Worm (Caenorhabditis elegans) whole organism, midembryonic: ENCODE data around the gene srw-19.
A peak's percentile ranks its signal among the peaks of the same experiment; 100 is the strongest.
"Not testable (repeated sequence)": the region's sequence is repeated elsewhere in the genome, so short reads cannot be mapped to it uniquely, and the experiment has no call there.

ENCODE experiments used
- T22C8.4 ChIP-seq: fragments of 200-800 bp; sonication (Bioruptor generic); IDR thresholded peaks from 2 replicates; pipeline ENCODE4 v1.3.6; 2022; ENCODE audit warnings: missing genetic modification characterization, missing compliant biosample characterization
- cog-1 ChIP-seq: sonication (generic microtip); optimal IDR thresholded peaks from 2 replicates; lab custom pipeline; 2016; ENCODE audit warnings: missing genetic modification characterization, missing compliant biosample characterization
- flt-1 ChIP-seq: fragments of 200-800 bp; sonication (Bioruptor generic); IDR thresholded peaks from 2 replicates; pipeline ENCODE4 v1.3.6; 2022; ENCODE audit warnings: missing genetic modification characterization, missing compliant biosample characterization
- klf-2 ChIP-seq: fragments of 200-800 bp; sonication (Bioruptor generic); conservative IDR thresholded peaks from 2 replicates; pipeline ENCODE4 v1.3.6; 2022; ENCODE audit warnings: missing genetic modification reagents, missing genetic modification characterization, missing compliant biosample characterization
- med-1 ChIP-seq: sonication (generic microtip); optimal IDR thresholded peaks from 2 replicates; lab custom pipeline; 2017; ENCODE audit warnings: missing genetic modification characterization, mild to moderate bottlenecking, missing compliant biosample characterization, antibody characterized with exemption, missing genetic modification reagents; ENCODE audit not compliant: insufficient read depth
- ref-1 ChIP-seq: fragments of 200-800 bp; sonication (Bioruptor generic); conservative IDR thresholded peaks from 2 replicates; pipeline ENCODE4 v1.3.6; 2022; ENCODE audit warnings: missing genetic modification reagents, missing genetic modification characterization, missing compliant biosample characterization
- tab-1 ChIP-seq: fragments of 200-800 bp; sonication (Bioruptor generic); IDR thresholded peaks from 2 replicates; pipeline ENCODE4 v1.3.6; 2022; ENCODE audit warnings: missing genetic modification characterization, missing compliant biosample characterization
- ztf-23 ChIP-seq: fragments of 200-800 bp; sonication (Bioruptor generic); IDR thresholded peaks from 2 replicates; pipeline ENCODE4 v1.3.6; 2022; ENCODE audit warnings: missing genetic modification reagents, missing genetic modification characterization, missing compliant biosample characterization
- ztf-29 ChIP-seq: fragments of 200-800 bp; sonication (Bioruptor generic); IDR thresholded peaks from 2 replicates; pipeline ENCODE4 v1.3.6; 2022; ENCODE audit warnings: missing genetic modification reagents, missing genetic modification characterization, missing compliant biosample characterization

srw-19 gene

DNA sequence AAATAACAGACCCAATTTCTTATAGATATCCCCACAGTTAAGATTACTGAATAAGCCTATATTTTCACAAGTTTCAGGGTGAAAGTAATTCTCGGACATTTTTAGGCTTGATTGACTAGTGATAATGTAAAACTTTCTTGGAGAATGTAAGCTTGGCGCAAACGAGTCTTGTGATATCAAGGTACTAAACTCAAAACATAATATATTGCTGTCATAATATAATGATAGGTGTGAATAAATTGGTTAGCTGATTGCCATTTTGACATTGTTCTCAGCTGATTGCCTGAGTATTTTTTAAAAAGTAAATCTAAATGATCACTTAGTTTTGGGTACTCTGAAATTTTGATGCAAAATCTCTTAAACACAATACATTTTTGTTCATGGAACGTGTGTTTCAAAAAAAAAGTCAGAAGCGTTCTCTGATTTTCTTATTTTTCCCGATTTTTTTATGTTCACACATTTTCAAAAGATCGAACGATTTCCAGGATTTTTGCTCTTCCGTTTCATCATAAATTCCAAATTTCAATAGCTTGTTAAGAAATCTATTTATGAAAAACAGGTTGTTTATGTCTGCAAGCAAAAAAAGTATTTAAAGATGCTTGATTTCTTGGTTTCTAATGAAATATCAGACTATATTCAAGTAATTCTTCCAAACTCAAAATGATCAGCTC is at the start of gene srw-19, which contains the start of gene srx-51:
Gene srw-19, minus strand, starts transcription at position 101 of the 671 bp plus-strand sequence.
Gene srx-51, plus strand, starts transcription at position 621 of the 671 bp plus-strand sequence.
- TF ChIP-seq med-1 (GFP tag; lab: Kevin White, UChicago) (no peak), ztf-29 (GFP tag; lab: Robert Waterston, UW) (no peak), cog-1 (tag; lab: Kevin White, UChicago) (no peak), tab-1 (GFP tag; lab: Robert Waterston, UW) (no peak), flt-1 (no peak)

DNA sequence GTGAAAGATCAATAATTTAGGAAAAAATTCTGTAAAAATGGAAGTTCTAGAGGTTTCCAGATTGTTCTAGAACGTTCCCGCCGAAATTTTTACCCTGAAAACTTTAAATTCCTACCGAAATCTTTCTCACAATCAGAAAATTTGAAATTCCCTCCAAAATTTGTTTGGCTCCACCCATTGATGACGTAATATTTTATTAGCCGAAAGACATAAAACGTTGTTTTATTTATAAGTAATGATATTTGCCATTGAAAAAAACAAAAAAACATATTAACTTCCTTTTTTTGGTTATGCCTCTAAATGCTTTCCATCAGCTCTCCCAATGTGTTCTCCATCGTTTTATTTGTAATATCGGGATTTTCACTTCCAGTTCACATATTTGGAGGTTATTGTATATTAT is 49.1 kb upstream of the srw-19 start, which contains the start of gene srh-295:
Gene srh-295, plus strand, starts transcription at position 301 of the 400 bp plus-strand sequence.
- TF ChIP-seq tab-1 (GFP tag; lab: Robert Waterston, UW) (no peak), ref-1 (GFP tag; lab: Robert Waterston, UW) (no peak), klf-2 (GFP tag; lab: Robert Waterston, UW) (no peak)

DNA sequence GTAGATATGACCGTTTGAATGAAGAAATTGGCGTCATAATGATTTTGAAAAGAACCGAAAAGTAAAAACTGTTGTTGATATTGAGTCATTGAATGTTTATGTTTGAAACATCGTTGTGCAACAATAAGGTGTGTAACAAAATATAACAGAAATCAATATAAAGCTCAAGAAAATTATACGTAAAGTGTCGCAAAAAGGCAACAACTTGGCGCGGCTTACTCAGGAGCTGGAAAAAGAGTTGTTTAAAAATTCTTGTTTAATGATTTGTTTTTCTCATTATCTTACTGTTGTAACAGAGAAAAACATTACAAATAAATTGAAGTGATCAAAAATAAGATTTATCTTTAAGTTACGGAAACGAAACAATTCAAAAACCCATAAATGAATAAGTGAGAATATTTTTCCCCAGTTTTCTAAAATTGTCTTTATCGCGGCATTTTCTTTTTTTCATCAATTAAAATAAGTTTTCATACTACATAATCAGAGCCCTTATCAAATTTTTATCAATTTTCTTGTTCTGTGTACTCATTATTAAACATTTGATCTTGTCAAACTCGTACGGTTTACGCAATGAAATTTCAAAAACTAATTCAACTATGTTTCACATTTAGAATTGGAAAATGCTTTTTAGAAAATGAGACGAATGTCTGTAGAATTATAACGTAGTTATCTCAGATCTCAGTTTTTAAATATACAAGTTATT is 46.7 kb upstream of the srw-19 start, which contains the start of gene ZK1037.6:
Gene ZK1037.6, minus strand, starts transcription at position 51 of the 703 bp plus-strand sequence.
- TF ChIP-seq ztf-29 (GFP tag; lab: Robert Waterston, UW) (no peak), ref-1 (GFP tag; lab: Robert Waterston, UW) (no peak), ztf-23 (GFP tag; lab: Robert Waterston, UW) (no peak), med-1 (GFP tag; lab: Kevin White, UChicago) (no peak), tab-1 (GFP tag; lab: Robert Waterston, UW) (no peak), cog-1 (tag; lab: Kevin White, UChicago) (no peak), klf-2 (GFP tag; lab: Robert Waterston, UW) (no peak), flt-1 (no peak), T22C8.4 (GFP tag; lab: Robert Waterston, UW) (no peak)

DNA sequence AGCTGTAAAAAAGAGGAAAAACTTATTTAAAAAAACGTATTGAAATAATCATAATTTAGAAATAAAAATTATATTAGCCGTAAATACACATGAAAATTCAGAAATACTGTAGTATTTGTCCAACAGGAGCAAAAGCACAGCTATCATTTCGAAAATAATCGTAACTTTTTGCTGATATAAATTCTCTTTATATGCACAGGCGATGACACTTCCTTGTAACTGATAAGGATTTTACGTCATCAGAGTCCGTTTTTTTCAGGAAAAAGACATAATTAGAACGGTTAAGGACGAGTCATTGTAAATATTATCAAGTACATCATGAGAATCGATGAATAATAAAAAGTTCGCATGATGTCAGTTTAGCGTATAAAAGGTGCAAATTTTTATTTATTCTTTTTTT is 42.2 kb upstream of the srw-19 start:
- no peak for TF ChIP-seq cog-1 (tag; lab: Kevin White, UChicago)
- no peak for TF ChIP-seq ztf-23 (GFP tag; lab: Robert Waterston, UW)
- TF ChIP-seq flt-1, result no peak
- TF ChIP-seq T22C8.4 (GFP tag; lab: Robert Waterston, UW), result no peak
- no peak for TF ChIP-seq med-1 (GFP tag; lab: Kevin White, UChicago)
- TF ChIP-seq ztf-29 (GFP tag; lab: Robert Waterston, UW), result no peak
- TF ChIP-seq klf-2 (GFP tag; lab: Robert Waterston, UW), result no peak
- TF ChIP-seq tab-1 (GFP tag; lab: Robert Waterston, UW), result no peak
- TF ChIP-seq ref-1 (GFP tag; lab: Robert Waterston, UW), result no peak

DNA sequence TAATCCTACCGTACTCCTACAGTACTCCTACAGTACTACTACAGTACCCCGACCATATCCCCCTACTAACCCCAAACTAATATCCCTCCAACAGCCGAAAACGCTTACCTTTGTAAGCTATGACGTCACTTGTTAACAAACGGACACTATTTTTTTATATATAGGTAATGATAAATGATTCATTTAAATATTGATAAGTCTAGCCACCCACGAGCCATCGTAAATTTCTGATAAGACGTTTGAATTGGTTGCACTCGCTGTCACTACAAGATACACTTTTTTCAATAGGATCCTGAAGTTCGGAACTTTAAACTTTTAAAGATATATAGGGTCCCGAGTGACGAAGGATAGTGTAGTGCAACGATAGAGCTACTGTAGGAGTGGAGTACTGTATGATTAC is 41.5 kb upstream of the srw-19 start, which contains the start of gene nhr-247:
Gene nhr-247, plus strand, starts transcription at position 330 of the 400 bp plus-strand sequence.
- TF ChIP-seq ztf-29, ztf-23, T22C8.4 (GFP tag; lab: Robert Waterston, UW): not testable (repeated sequence)

DNA sequence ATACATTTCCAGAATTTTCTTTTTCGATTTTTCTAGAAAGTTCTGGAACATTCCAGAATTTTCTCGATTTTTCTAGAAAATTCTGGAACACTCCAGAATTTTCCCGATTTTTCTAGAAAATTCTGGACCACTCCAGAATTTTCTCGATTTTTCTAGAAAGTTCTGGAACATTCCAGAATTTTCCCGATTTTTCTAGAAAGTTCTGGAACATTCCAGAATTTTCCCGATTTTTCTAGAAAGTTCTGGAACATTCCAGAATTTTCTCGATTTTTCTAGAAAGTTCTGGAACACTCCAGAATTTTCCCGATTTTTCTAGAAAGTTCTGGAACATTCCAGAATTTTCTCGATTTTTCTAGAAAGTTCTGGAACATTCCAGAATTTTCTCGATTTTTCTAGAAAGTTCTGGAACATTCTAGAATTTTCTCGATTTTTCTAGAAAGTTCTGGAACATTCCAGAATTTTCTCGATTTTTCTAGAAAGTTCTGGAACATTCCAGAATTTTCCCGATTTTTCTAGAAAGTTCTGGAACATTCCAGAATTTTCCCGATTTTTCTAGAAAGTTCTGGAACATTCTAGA is 39.7 kb upstream of the srw-19 start:
- TF ChIP-seq flt-1, result peak; percentile 84

DNA sequence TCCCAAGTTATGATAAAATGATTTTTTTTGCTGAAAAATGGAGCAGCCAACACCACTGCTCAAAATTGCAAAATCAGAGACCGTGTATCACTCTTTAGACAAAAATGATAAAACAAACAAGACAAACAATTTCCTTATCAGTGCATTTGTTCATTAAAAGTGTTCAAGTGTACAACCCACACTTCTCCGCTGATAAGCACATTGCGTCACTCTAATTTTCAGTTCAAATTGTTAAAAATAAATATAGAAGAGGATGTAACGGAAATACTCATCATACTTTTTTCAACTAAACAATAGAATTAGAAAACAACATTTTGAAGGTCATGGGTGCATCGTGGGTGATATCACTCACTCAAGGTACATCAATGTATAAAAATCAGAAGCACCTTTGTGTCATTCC is 37.5 kb upstream of the srw-19 start, which contains the start of gene nhr-291:
Gene nhr-291, plus strand, starts transcription at position 324 of the 400 bp plus-strand sequence.
- TF ChIP-seq cog-1 (tag; lab: Kevin White, UChicago) (no peak), med-1 (GFP tag; lab: Kevin White, UChicago) (no peak), ztf-29 (GFP tag; lab: Robert Waterston, UW) (no peak), flt-1 (no peak), ref-1 (GFP tag; lab: Robert Waterston, UW) (no peak), ztf-23 (GFP tag; lab: Robert Waterston, UW) (no peak), T22C8.4 (GFP tag; lab: Robert Waterston, UW) (no peak), klf-2 (GFP tag; lab: Robert Waterston, UW) (no peak), tab-1 (GFP tag; lab: Robert Waterston, UW) (no peak)

DNA sequence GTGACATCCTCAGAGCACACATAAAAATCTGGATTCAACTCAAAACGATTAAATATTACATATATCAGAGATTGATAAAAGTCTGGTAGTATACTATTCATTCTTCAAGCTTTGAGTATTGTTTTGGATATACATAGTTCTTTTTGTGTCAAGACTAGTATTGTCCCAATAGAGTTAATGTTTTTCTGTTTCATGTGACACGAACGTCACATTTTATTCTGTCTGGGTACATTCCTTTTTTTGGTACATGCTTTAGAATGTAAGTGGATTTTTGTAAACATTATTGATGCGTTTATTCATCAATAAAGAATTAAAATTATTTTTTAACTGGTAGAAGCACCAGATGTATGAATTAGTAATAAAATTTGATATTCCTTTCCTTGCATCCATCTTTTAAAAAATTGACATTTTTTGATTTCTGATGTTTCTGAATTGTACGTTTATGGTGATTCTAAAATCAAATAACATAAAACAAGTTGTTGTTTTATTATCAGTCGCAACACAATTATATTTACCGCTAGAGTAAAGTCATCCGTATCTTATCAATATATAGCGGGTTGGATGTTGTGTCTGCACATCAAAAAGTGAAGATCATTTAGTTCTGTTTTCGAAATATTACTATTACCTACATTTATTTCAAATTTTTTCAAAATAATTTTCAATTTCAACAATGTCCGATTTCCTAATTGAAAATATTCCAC is 34.8 kb upstream of the srw-19 start, which contains the start of the genes srt-22 and nhr-246:
Gene srt-22, minus strand, starts transcription at position 101 of the 701 bp plus-strand sequence.
Gene nhr-246, plus strand, starts transcription at position 651 of the 701 bp plus-strand sequence.
- TF ChIP-seq T22C8.4 (GFP tag; lab: Robert Waterston, UW) (no peak), tab-1 (GFP tag; lab: Robert Waterston, UW) (no peak), flt-1 (no peak), med-1 (GFP tag; lab: Kevin White, UChicago) (no peak), ztf-29 (GFP tag; lab: Robert Waterston, UW) (no peak), ztf-23 (GFP tag; lab: Robert Waterston, UW) (no peak), cog-1 (tag; lab: Kevin White, UChicago) (no peak)

DNA sequence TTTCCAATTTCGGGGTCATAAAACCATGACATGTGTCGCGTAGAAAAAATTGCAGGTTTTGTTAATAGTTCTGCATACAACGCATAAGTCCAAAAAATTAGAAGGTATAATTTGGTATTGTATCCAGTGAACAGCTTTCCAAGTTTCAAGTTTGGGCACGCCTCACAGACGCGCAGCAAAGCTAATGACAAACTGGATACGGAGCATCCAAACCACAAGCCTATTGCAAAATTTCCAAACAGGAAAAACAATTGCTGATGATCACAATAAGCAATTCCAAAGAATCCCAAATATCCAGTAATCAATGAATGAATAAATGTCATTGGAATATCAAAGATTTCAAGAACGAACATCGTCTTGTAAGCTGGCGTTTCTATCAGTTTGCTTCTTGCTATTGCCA is 32.4 kb upstream of the srw-19 start:
- no peak for TF ChIP-seq ztf-29 (GFP tag; lab: Robert Waterston, UW)
- no peak for TF ChIP-seq klf-2 (GFP tag; lab: Robert Waterston, UW)
- TF ChIP-seq ztf-23 (GFP tag; lab: Robert Waterston, UW), result no peak
- no peak for TF ChIP-seq med-1 (GFP tag; lab: Kevin White, UChicago)
- no peak for TF ChIP-seq flt-1
- no peak for TF ChIP-seq cog-1 (tag; lab: Kevin White, UChicago)
- no peak for TF ChIP-seq tab-1 (GFP tag; lab: Robert Waterston, UW)
- TF ChIP-seq ref-1 (GFP tag; lab: Robert Waterston, UW), result no peak
- TF ChIP-seq T22C8.4 (GFP tag; lab: Robert Waterston, UW), result no peak
